Worm (Caenorhabditis elegans) whole organism, L4 larva: ENCODE measurements around the gene hphd-1.
"Not testable (repeated sequence)": the region's sequence is repeated elsewhere in the genome, so short reads cannot be mapped to it uniquely, and the experiment has no call there.

Experiments used
- F37D6.2 ChIP-seq: sonication (generic microtip); optimal IDR thresholded peaks from 2 replicates; lab custom pipeline; 2016; ENCODE audit warnings: mild to moderate bottlenecking, missing genetic modification characterization, missing compliant biosample characterization
- T20F7.1 ChIP-seq: fragments of 200-800 bp; sonication (Bioruptor generic); optimal IDR thresholded peaks from 2 replicates; lab custom pipeline; 2018; ENCODE audit warnings: mild to moderate bottlenecking, missing genetic modification characterization, missing compliant biosample characterization
- T26A8.4 ChIP-seq: fragments of 200-800 bp; sonication (Bioruptor generic); IDR thresholded peaks from 2 replicates; pipeline ENCODE4 v1.3.6; 2022; ENCODE audit warnings: missing genetic modification characterization, missing compliant biosample characterization
- Y75B8A.6 ChIP-seq: fragments of 200-800 bp; sonication (Bioruptor generic); IDR thresholded peaks from 2 replicates; pipeline ENCODE4 v1.3.6; 2022; ENCODE audit warnings: missing genetic modification reagents, missing genetic modification characterization, missing compliant biosample characterization
- ZK337.2 ChIP-seq: fragments of 200-800 bp; sonication (Bioruptor generic); IDR thresholded peaks from 2 replicates; pipeline ENCODE4 v1.3.6; 2022; ENCODE audit warnings: missing genetic modification reagents, missing genetic modification characterization, missing compliant biosample characterization
- aly-2 ChIP-seq: sonication (generic microtip); optimal IDR thresholded peaks from 2 replicates; lab custom pipeline; 2018; ENCODE audit warnings: missing biosample characterization, missing genetic modification characterization
- ctbp-1 ChIP-seq: fragments of 200-800 bp; sonication (Bioruptor generic); IDR thresholded peaks from 2 replicates; pipeline ENCODE4 v1.3.6; 2022; ENCODE audit warnings: missing genetic modification reagents, missing genetic modification characterization, missing compliant biosample characterization
- daf-16 ChIP-seq, 3 experiments: sonication (generic microtip); optimal IDR thresholded peaks; 2 replicates each; lab custom pipeline; 2016 to 2017; ENCODE audit warnings: missing genetic modification characterization in 3 of 3, missing genetic modification reagents in 3 of 3, mild to moderate bottlenecking in 2 of 3, missing compliant biosample characterization in 2 of 3, missing biosample characterization in 1 of 3, moderate library complexity in 1 of 3
- dmd-6 ChIP-seq: fragments of 200-800 bp; sonication (Bioruptor generic); IDR thresholded peaks from 2 replicates; pipeline ENCODE4 v1.3.6; 2022; ENCODE audit warnings: missing genetic modification reagents, missing genetic modification characterization, missing compliant biosample characterization
- dmd-9 ChIP-seq: fragments of 200-800 bp; sonication (Bioruptor generic); IDR thresholded peaks from 2 replicates; pipeline ENCODE4 v1.3.6; 2022; ENCODE audit warnings: missing genetic modification reagents, missing genetic modification characterization, missing compliant biosample characterization
- duxl-1 ChIP-seq: sonication (generic microtip); optimal IDR thresholded peaks from 2 replicates; lab custom pipeline; 2016; ENCODE audit warnings: mild to moderate bottlenecking, missing genetic modification characterization, moderate library complexity, missing compliant biosample characterization; ENCODE audit not compliant: poor library complexity
- egl-27 ChIP-seq: sonication (generic microtip); optimal IDR thresholded peaks from 3 replicates; lab custom pipeline; 2017; ENCODE audit warnings: missing biosample characterization, missing genetic modification reagents, missing genetic modification characterization
- hif-1 ChIP-seq, 2 experiments: sonication (generic microtip); optimal IDR thresholded peaks; 2 replicates each; lab custom pipeline; 2016 to 2017; ENCODE audit warnings: missing compliant biosample characterization in 2 of 2, missing genetic modification characterization in 2 of 2, missing genetic modification reagents in 2 of 2, missing genotype in 2 of 2, mild to moderate bottlenecking in 1 of 2
- hlh-11 ChIP-seq: fragments of 200-800 bp; sonication (Bioruptor generic); optimal IDR thresholded peaks from 2 replicates; lab custom pipeline; 2018; ENCODE audit warnings: mild to moderate bottlenecking, missing genetic modification characterization, missing compliant biosample characterization
- hlh-30 ChIP-seq: sonication (generic microtip); optimal IDR thresholded peaks from 2 replicates; lab custom pipeline; 2017; ENCODE audit warnings: antibody characterized with exemption, mild to moderate bottlenecking, missing genetic modification characterization, missing compliant biosample characterization; ENCODE audit not compliant: insufficient read depth
- hmg-1.1 ChIP-seq: fragments of 200-800 bp; sonication (Bioruptor generic); IDR thresholded peaks from 2 replicates; pipeline ENCODE4 v1.3.6; 2022; ENCODE audit warnings: missing genetic modification reagents, missing genetic modification characterization, missing compliant biosample characterization
- lin-1 ChIP-seq: fragments of 200-800 bp; sonication (Bioruptor generic); IDR thresholded peaks from 2 replicates; pipeline ENCODE4 v1.3.6; 2022; ENCODE audit warnings: missing genetic modification reagents, missing genetic modification characterization, missing compliant biosample characterization
- lin-13 ChIP-seq: fragments of 150-350 bp; optimal IDR thresholded peaks from 2 replicates; lab custom pipeline; 2014; ENCODE audit warnings: missing biosample characterization, missing genetic modification reagents, missing genetic modification characterization
- lin-29 ChIP-seq: fragments of 200-800 bp; sonication (Bioruptor generic); IDR thresholded peaks from 2 replicates; pipeline ENCODE4 v1.3.6; 2022; ENCODE audit warnings: missing genetic modification reagents, missing genetic modification characterization, missing compliant biosample characterization
- lin-38 ChIP-seq: fragments of 200-800 bp; sonication (Bioruptor generic); IDR thresholded peaks from 2 replicates; pipeline ENCODE4 v1.3.6; 2022; ENCODE audit warnings: missing genetic modification reagents, missing genetic modification characterization, missing compliant biosample characterization
- lsy-2 ChIP-seq, 2 experiments: fragments of 150-350 bp in 1 of 2; sonication (generic microtip) in 1 of 2; optimal IDR thresholded peaks; 2 replicates each; lab custom pipeline; 2014 to 2017; ENCODE audit warnings: missing biosample characterization in 2 of 2, missing genetic modification characterization in 2 of 2
- madf-5 ChIP-seq, 2 experiments: fragments of 200-800 bp; sonication (Bioruptor generic); IDR thresholded peaks; 2 replicates each; pipeline ENCODE4 v1.3.6; 2022; ENCODE audit warnings: missing compliant biosample characterization in 2 of 2, missing genetic modification characterization in 2 of 2
- madf-9 ChIP-seq: fragments of 200-800 bp; sonication (Bioruptor generic); conservative IDR thresholded peaks from 2 replicates; pipeline ENCODE4 v1.3.6; 2022; ENCODE audit warnings: missing genetic modification reagents, missing genetic modification characterization, missing compliant biosample characterization
- mdt-29 ChIP-seq: fragments of 200-800 bp; sonication (Bioruptor generic); IDR thresholded peaks from 2 replicates; pipeline ENCODE4 v1.3.6; 2022; ENCODE audit warnings: missing genetic modification reagents, missing genetic modification characterization, missing compliant biosample characterization
- mep-1 ChIP-seq: fragments of 150-350 bp; sonication (generic microtip); optimal IDR thresholded peaks from 3 replicates; lab custom pipeline; 2014; ENCODE audit warnings: missing biosample characterization, missing genetic modification characterization
- mxl-2 ChIP-seq: fragments of 200-800 bp; sonication (Bioruptor generic); conservative IDR thresholded peaks from 2 replicates; pipeline ENCODE4 v1.3.6; 2022; ENCODE audit warnings: missing genetic modification reagents, missing genetic modification characterization, missing compliant biosample characterization
- nhr-10 ChIP-seq: fragments of 150-350 bp; optimal IDR thresholded peaks from 2 replicates; lab custom pipeline; 2014; ENCODE audit warnings: missing biosample characterization, missing genetic modification characterization
- nhr-102 ChIP-seq: sonication (generic microtip); optimal IDR thresholded peaks from 2 replicates; lab custom pipeline; 2016; ENCODE audit warnings: mild to moderate bottlenecking, missing genetic modification characterization, moderate library complexity, missing compliant biosample characterization
- nhr-28 ChIP-seq: fragments of 150-350 bp; optimal IDR thresholded peaks from 2 replicates; lab custom pipeline; 2014; ENCODE audit warnings: missing biosample characterization, missing genetic modification characterization
- nhr-42 ChIP-seq: fragments of 200-800 bp; sonication (Bioruptor generic); IDR thresholded peaks from 2 replicates; pipeline ENCODE4 v1.3.6; 2022; ENCODE audit warnings: missing genetic modification characterization, missing compliant biosample characterization
- nhr-48 ChIP-seq: sonication (generic microtip); optimal IDR thresholded peaks from 2 replicates; lab custom pipeline; 2016; ENCODE audit warnings: mild to moderate bottlenecking, missing genetic modification characterization, missing compliant biosample characterization
- pha-4 ChIP-seq, 2 experiments: fragments of 150-350 bp in 1 of 2; fragments of 200-800 bp in 1 of 2; sonication (Bioruptor generic) in 1 of 2; IDR thresholded peaks in 1 of 2; optimal IDR thresholded peaks in 1 of 2; 2 replicates each; pipeline versions ENCODE4 v1.3.6 to Lab custom; 2014 to 2022; ENCODE audit warnings: missing genetic modification characterization in 2 of 2, missing genetic modification reagents in 2 of 2, missing biosample characterization in 1 of 2, missing compliant biosample characterization in 1 of 2
- rbr-2 ChIP-seq: sonication (generic microtip); optimal IDR thresholded peaks from 2 replicates; lab custom pipeline; 2016; ENCODE audit warnings: missing genotype, missing genetic modification characterization, missing compliant biosample characterization
- saeg-2 ChIP-seq: fragments of 200-800 bp; sonication (Bioruptor generic); IDR thresholded peaks from 2 replicates; pipeline ENCODE4 v1.3.6; 2022; ENCODE audit warnings: missing genetic modification reagents, missing genetic modification characterization, missing compliant biosample characterization
- set-16 ChIP-seq: fragments of 200-800 bp; sonication (Bioruptor generic); IDR thresholded peaks from 2 replicates; pipeline ENCODE4 v1.3.6; 2022; ENCODE audit warnings: missing genetic modification reagents, missing genetic modification characterization, missing compliant biosample characterization
- snpc-1.2 ChIP-seq: fragments of 200-800 bp; sonication (Bioruptor generic); IDR thresholded peaks from 2 replicates; pipeline ENCODE4 v1.3.6; 2022; ENCODE audit warnings: missing genetic modification reagents, missing genetic modification characterization, missing compliant biosample characterization
- tra-1 ChIP-seq: fragments of 200-800 bp; sonication (Bioruptor generic); IDR thresholded peaks from 2 replicates; pipeline ENCODE4 v1.3.6; 2022; ENCODE audit warnings: missing genetic modification reagents, missing genetic modification characterization, missing compliant biosample characterization
- unc-130 ChIP-seq: sonication (generic microtip); optimal IDR thresholded peaks from 2 replicates; lab custom pipeline; 2016; ENCODE audit warnings: missing genetic modification reagents, missing genetic modification characterization, missing compliant biosample characterization
- unc-62 ChIP-seq, 3 experiments: fragments of 150-350 bp in 1 of 3; sonication (generic microtip); optimal IDR thresholded peaks in 2 of 3; peaks in 1 of 3; 1 replicate in 1 of 3; 2 replicates in 2 of 3; lab custom pipeline; 2014 to 2017; ENCODE audit warnings: missing biosample characterization in 3 of 3, missing genetic modification characterization in 3 of 3, missing genetic modification reagents in 3 of 3, missing genotype in 1 of 3
- zfp-3 ChIP-seq: fragments of 200-800 bp; sonication (Bioruptor generic); conservative IDR thresholded peaks from 2 replicates; pipeline ENCODE4 v1.3.6; 2022; ENCODE audit warnings: missing genetic modification reagents, missing genetic modification characterization, missing compliant biosample characterization

The hphd-1 gene

DNA sequence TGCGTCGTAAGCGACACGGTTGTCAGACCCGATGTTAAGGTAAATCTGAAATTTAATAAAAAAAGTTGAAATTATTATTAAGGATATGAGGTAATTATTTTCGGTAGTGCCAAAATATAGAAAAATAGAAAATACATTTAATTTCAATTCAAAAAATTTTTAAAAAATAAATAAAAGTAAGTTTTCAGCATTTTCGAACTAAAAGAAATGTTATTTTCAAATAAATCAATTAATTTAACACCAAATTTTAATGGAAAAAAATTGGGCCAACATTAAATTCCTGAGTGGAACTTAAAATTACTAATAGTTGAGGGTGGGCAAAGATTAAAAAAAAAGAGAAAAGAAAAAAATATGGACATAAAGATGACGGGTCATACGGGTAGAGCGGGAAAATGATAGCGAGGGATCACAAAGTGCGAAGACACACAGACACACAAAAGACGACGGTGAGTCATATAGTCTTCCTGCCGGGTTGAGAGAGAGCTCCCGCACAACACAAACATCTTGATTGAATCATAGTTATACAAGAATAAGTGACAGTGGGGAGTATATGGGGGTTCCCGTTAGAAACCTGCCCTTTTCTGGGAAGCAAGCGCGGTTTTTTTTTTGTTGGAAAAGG, 29.5 kb upstream of the hphd-1 start, which contains the start of gene max-2 (continued):
- TF ChIP-seq hlh-30 (peak; percentile 21), T20F7.1 (GFP tag; lab: Kevin White, UChicago) (no peak), hif-1 (tag; optimal IDR thresholded peaks at IDR 0.05; lab: Kevin White, UChicago) (no peak), dmd-6 (GFP tag; lab: Robert Waterston, UW) (peak; percentile 34; the same call in 1 of the 2 replicates), nhr-10 (no peak), aly-2 (tag; lab: Kevin White, UChicago) (no peak), unc-130 (GFP tag; lab: Kevin White, UChicago) (no peak), Y75B8A.6 (no peak)

DNA sequence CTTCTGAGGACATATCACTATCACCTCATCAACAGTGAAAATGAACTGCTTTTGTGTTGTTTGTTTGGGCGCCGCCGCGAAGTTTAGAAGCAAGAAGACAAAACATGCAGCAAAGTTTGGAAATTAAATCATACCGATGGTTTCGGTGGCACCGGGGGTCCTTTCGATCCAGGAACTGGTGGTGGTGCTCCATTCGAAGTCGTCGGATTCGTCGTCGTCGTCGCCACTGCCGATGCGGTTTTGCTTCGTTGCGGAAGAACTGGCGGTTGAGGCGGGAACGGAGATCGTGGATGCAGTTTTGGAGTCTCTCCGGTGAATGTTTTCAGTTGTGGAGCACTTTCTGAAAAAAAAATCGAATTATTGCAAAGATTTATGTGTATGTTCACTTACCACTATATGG, 27.1 kb upstream of the hphd-1 start:
- peak; percentile 57 for TF ChIP-seq set-16 (GFP tag; lab: Robert Waterston, UW)
- TF ChIP-seq aly-2 (tag; lab: Kevin White, UChicago): no peak

DNA sequence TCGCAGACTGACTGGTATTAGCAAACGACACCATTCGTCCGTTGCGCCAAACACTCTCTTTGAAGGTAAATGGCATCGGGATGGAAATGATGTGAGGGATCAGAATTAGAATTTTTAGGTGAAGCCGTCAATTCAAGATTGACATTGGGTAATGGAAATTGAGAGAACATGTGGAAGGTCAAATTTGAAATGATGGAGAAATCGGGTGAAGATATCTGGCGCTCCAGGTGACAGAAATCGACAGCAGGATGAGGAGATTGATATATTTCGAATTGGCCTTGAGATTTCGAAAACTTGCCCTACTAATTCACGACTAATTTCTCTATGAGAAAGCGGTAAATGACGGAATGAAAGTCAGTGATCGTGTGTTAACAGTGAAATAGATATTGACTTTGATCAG, 26.2 kb upstream of the hphd-1 start:
- TF ChIP-seq unc-62 (GFP tag; optimal IDR thresholded peaks at IDR 0.05 in 1 of 2; lab: Kevin White, UChicago) (peak in 1 of 2 experiments; percentile 97), unc-62 (tag; optimal IDR thresholded peaks at IDR 0.05; lab: Kevin White, UChicago) (no peak), tra-1 (GFP tag; lab: Robert Waterston, UW) (no peak), egl-27 (tag; lab: Kevin White, UChicago) (no peak), dmd-9 (GFP tag; lab: Robert Waterston, UW) (no peak)

DNA sequence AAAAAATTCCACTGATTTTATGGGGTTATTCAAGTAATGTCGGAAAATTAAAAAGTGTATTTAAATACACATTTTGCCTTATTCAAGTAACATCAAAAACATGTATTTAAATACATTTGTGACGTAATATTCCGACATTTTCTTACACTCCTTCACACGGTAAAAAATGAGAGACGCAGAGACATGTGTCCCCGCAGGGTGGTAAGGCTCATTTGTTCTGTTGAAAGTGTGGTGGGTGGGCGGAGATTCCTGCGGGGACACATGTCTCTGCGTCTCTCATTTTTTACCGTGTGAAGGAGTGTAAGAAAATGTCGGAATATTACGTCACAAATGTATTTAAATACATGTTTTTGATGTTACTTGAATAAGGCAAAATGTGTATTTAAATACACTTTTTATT, 20.0 kb upstream of the hphd-1 start:
- TF ChIP-seq rbr-2 (peak; percentile 70), nhr-102 (tag; lab: Kevin White, UChicago) (peak; percentile 89), lin-13 (GFP tag; lab: Kevin White, UChicago) (peak; percentile 21), mep-1 (tag; lab: Kevin White, UChicago) (peak; percentile 50), mxl-2 (peak; percentile 65), snpc-1.2 (GFP tag; lab: Robert Waterston, UW) (0 out of 2 replicates have a peak, but pooled peaks have one; percentile 25), hlh-11 (tag; lab: Kevin White, UChicago) (peak; percentile 69), duxl-1 (peak; percentile 9), madf-5 (GFP tag; IDR thresholded peaks at IDR 0.05; lab: Robert Waterston, UW) (0 out of 4 replicates have a peak, but pooled peaks of 1 of the 2 experiments have one; percentile 46), set-16 (GFP tag; lab: Robert Waterston, UW) (peak; percentile 29; the same call in 1 of the 2 replicates), pha-4 (GFP tag; IDR thresholded peaks at IDR 0.05; lab: Robert Waterston, UW) (peak; percentile 94), Y75B8A.6 (0 out of 2 replicates have a peak, but pooled peaks have one; percentile 41), lin-29 (peak; percentile 91), zfp-3 (peak; percentile 90), mdt-29 (GFP tag; lab: Robert Waterston, UW) (peak; percentile 85), saeg-2 (GFP tag; lab: Robert Waterston, UW) (peak; percentile 75; the same call in 1 of the 2 replicates), lsy-2 (tag; optimal IDR thresholded peaks at IDR 0.05; lab: Kevin White, UChicago) (peak; percentile 2 to 60), ZK337.2 (GFP tag; lab: Robert Waterston, UW) (peak; percentile 50; the same call in 1 of the 2 replicates), nhr-42 (peak; percentile 95), dmd-6 (GFP tag; lab: Robert Waterston, UW) (peak; percentile 96), daf-16 (GFP tag; optimal IDR thresholded peaks at IDR 0.05; lab: Kevin White, UChicago) (peak in 1 of 2 experiments; percentile 13), ctbp-1 (GFP tag; lab: Robert Waterston, UW) (peak; percentile 90), nhr-48 (tag; lab: Kevin White, UChicago) (peak; percentile 21), nhr-28 (peak; percentile 33), madf-9 (peak; percentile 80), hlh-30 (peak; percentile 20), lin-1 (GFP tag; lab: Robert Waterston, UW) (peak; percentile 89), hmg-1.1 (GFP tag; lab: Robert Waterston, UW) (peak; percentile 92), T26A8.4 (GFP tag; lab: Robert Waterston, UW) (peak; percentile 97), F37D6.2 (peak; percentile 64), lin-38 (peak; percentile 89)
- not testable (repeated sequence) for TF ChIP-seq pha-4, daf-16 (tag; optimal IDR thresholded peaks at IDR 0.05; lab: Kevin White, UChicago)
